Worm (Caenorhabditis elegans) whole organism, early embryonic: Measurements from ENCODE around the gene ssp-10.

Experiments
- B0310.2 ChIP-seq: sonication (generic microtip); optimal IDR thresholded peaks from 2 replicates; lab custom pipeline; 2016; ENCODE audit warnings: mild to moderate bottlenecking, missing genetic modification characterization, missing compliant biosample characterization
- ama-1 ChIP-seq: fragments of 150-350 bp; optimal IDR thresholded peaks from 2 replicates; lab custom pipeline; 2014
- ets-7 ChIP-seq: sonication (generic microtip); optimal IDR thresholded peaks from 2 replicates; lab custom pipeline; 2016; ENCODE audit warnings: missing genotype, missing genetic modification characterization, missing compliant biosample characterization
- hmg-4 ChIP-seq: fragments of 200-800 bp; sonication (Bioruptor generic); optimal IDR thresholded peaks from 2 replicates; lab custom pipeline; 2018; ENCODE audit warnings: mild to moderate bottlenecking, missing genetic modification characterization, missing compliant biosample characterization
- hnd-1 ChIP-seq: sonication (generic microtip); optimal IDR thresholded peaks from 2 replicates; lab custom pipeline; 2016; ENCODE audit warnings: missing genetic modification characterization, missing compliant biosample characterization
- pes-1 ChIP-seq: fragments of 200-800 bp; sonication (Bioruptor generic); IDR thresholded peaks from 2 replicates; pipeline ENCODE4 v1.3.6; 2022; ENCODE audit warnings: missing genetic modification reagents, missing genetic modification characterization, missing compliant biosample characterization
- tbx-37 ChIP-seq: fragments of 200-800 bp; sonication (Bioruptor generic); conservative IDR thresholded peaks from 2 replicates; pipeline ENCODE4 v1.3.6; 2022; ENCODE audit warnings: missing genetic modification reagents, missing genetic modification characterization, missing compliant biosample characterization
- tra-4 ChIP-seq: sonication (generic microtip); optimal IDR thresholded peaks from 2 replicates; lab custom pipeline; 2017; ENCODE audit warnings: missing genetic modification characterization, missing compliant biosample characterization

DNA sequence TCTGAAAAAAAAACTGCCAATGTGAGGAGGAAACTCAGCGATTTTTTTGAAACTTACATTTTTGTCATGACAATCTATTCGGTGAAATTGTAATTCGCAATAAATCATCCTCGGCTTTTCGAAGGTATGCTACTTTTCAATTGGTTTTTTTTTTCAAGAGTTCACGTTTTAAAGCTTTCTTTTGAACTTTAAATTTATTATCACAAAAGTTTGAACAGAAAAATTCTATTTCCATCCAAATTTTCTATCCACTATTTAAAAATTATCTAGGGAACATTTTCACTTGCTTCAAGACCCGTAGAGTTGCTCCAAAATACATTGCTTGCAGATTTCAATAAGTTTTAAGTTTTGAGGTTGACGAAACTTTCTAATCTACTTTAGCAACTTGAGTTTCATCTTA, 4.3 kb downstream of the ssp-10 start, which contains the start of gene K07F5.6:
- TF ChIP-seq pes-1 (GFP tag; lab: Robert Waterston, UW) (no peak), ama-1 (lab: Kevin White, UChicago) (no peak), tbx-37 (no peak), ets-7 (tag; lab: Kevin White, UChicago) (no peak), hmg-4 (GFP tag; lab: Kevin White, UChicago) (no peak), tra-4 (tag; lab: Kevin White, UChicago) (no peak), hnd-1 (no peak), B0310.2 (tag; lab: Kevin White, UChicago) (no peak)
